Fruit fly (Drosophila melanogaster) whole organism, embryonic: ENCODE results near the gene alien.

Experiments used
- Abd-B ChIP-seq: fragments of 200-800 bp; sonication (Bioruptor generic); optimal IDR thresholded peaks from 2 replicates; lab custom pipeline; 2018; ENCODE audit warnings: missing biosample characterization, mild to moderate bottlenecking, missing genetic modification characterization, moderate library complexity
- Blimp-1 ChIP-seq: fragments of 200-800 bp; sonication (Bioruptor generic); optimal IDR thresholded peaks from 3 replicates; lab custom pipeline; 2018; ENCODE audit warnings: missing biosample characterization, missing genetic modification characterization, mild to moderate bottlenecking, moderate library complexity, missing genetic modification reagents
- Bteb2 ChIP-seq: fragments of 200-800 bp; sonication (Bioruptor generic); optimal IDR thresholded peaks from 2 replicates; lab custom pipeline; 2016; ENCODE audit warnings: missing biosample characterization, missing genetic modification characterization
- CG11085 ChIP-seq: fragments of 200-800 bp; sonication (Bioruptor generic); IDR thresholded peaks from 2 replicates; pipeline ENCODE4 v1.3.6; 2022; ENCODE audit warnings: missing biosample characterization, missing genetic modification characterization
- CG11398 ChIP-seq: fragments of 200-800 bp; sonication (Bioruptor generic); optimal IDR thresholded peaks from 2 replicates; lab custom pipeline; 2016; ENCODE audit warnings: missing biosample characterization, missing genetic modification characterization
- CG11504 ChIP-seq: fragments of 200-800 bp; sonication (Bioruptor generic); optimal IDR thresholded peaks from 3 replicates; lab custom pipeline; 2019; ENCODE audit warnings: missing biosample characterization, mild to moderate bottlenecking, missing genetic modification characterization, moderate library complexity
- CG12769 ChIP-seq: fragments of 200-800 bp; sonication (Bioruptor generic); optimal IDR thresholded peaks from 2 replicates; lab custom pipeline; 2019; ENCODE audit warnings: missing biosample characterization, mild to moderate bottlenecking, missing genetic modification characterization, moderate library complexity
- CG13775 ChIP-seq: fragments of 200-800 bp; sonication (Bioruptor generic); optimal IDR thresholded peaks from 3 replicates; lab custom pipeline; 2017; ENCODE audit warnings: missing biosample characterization, mild to moderate bottlenecking, missing genetic modification characterization
- CG13894 ChIP-seq: fragments of 200-800 bp; sonication (Bioruptor generic); optimal IDR thresholded peaks from 3 replicates; lab custom pipeline; 2018; ENCODE audit warnings: missing biosample characterization, mild to moderate bottlenecking, missing genetic modification characterization, moderate library complexity
- CG14441 ChIP-seq: fragments of 200-800 bp; sonication (Bioruptor generic); IDR thresholded peaks from 2 replicates; pipeline ENCODE4 v1.3.6; 2022; ENCODE audit warnings: missing biosample characterization, missing genetic modification characterization
- CG14965 ChIP-seq: fragments of 200-800 bp; sonication (Bioruptor generic); optimal IDR thresholded peaks from 2 replicates; lab custom pipeline; 2016; ENCODE audit warnings: missing biosample characterization, missing genetic modification characterization, borderline replicate concordance
- CG2129 ChIP-seq: fragments of 200-800 bp; sonication (Bioruptor generic); IDR thresholded peaks from 2 replicates; pipeline ENCODE4 v1.3.6; 2022; ENCODE audit warnings: missing biosample characterization, missing genetic modification characterization; ENCODE audit not compliant: partially characterized antibody
- CG3065 ChIP-seq: fragments of 200-800 bp; sonication (Bioruptor generic); optimal IDR thresholded peaks from 2 replicates; lab custom pipeline; 2016; ENCODE audit warnings: missing biosample characterization, missing genetic modification characterization
- CG31441 ChIP-seq: fragments of 200-800 bp; sonication (Bioruptor generic); IDR thresholded peaks from 2 replicates; pipeline ENCODE4 v1.3.6; 2022; ENCODE audit warnings: missing biosample characterization, missing genetic modification characterization
- CG6254 ChIP-seq: fragments of 200-800 bp; sonication (Bioruptor generic); optimal IDR thresholded peaks from 3 replicates; lab custom pipeline; 2017; ENCODE audit warnings: mild to moderate bottlenecking, missing biosample characterization, missing genetic modification reagents, missing genetic modification characterization
- CG6689 ChIP-seq: fragments of 200-800 bp; sonication (Bioruptor generic); IDR thresholded peaks from 2 replicates; pipeline ENCODE4 v1.3.6; 2022; ENCODE audit warnings: missing biosample characterization, missing genetic modification characterization
- CG6765 ChIP-seq: fragments of 200-800 bp; sonication (Bioruptor generic); optimal IDR thresholded peaks from 3 replicates; lab custom pipeline; 2017; ENCODE audit warnings: missing biosample characterization, mild to moderate bottlenecking, missing genetic modification characterization
- CG8290 ChIP-seq, 3 experiments: fragments of 200-800 bp; sonication (Bioruptor generic); optimal IDR thresholded peaks; 2 replicates each; lab custom pipeline; 2016 to 2019; ENCODE audit warnings: missing biosample characterization in 3 of 3, missing genetic modification characterization in 3 of 3, mild to moderate bottlenecking in 2 of 3, moderate library complexity in 1 of 3
- CG8924 ChIP-seq: fragments of 200-800 bp; optimal IDR thresholded peaks from 3 replicates; lab custom pipeline; 2019; ENCODE audit warnings: missing biosample characterization, mild to moderate bottlenecking, missing genetic modification characterization, moderate library complexity
- CG9727 ChIP-seq: fragments of 200-800 bp; sonication (Bioruptor generic); optimal IDR thresholded peaks from 3 replicates; lab custom pipeline; 2017; ENCODE audit warnings: missing biosample characterization, mild to moderate bottlenecking, missing genetic modification characterization
- D19A ChIP-seq: fragments of 200-800 bp; optimal IDR thresholded peaks from 3 replicates; lab custom pipeline; 2019; ENCODE audit warnings: missing biosample characterization, mild to moderate bottlenecking, missing genetic modification characterization, moderate library complexity
- Dbx ChIP-seq: fragments of 200-800 bp; sonication (Bioruptor generic); IDR thresholded peaks from 3 replicates; pipeline ENCODE4 v1.3.6; 2022; ENCODE audit warnings: missing biosample characterization, missing genetic modification characterization
- ERR ChIP-seq: fragments of 200-800 bp; sonication (Bioruptor generic); optimal IDR thresholded peaks from 2 replicates; lab custom pipeline; 2016; ENCODE audit warnings: missing biosample characterization, missing genetic modification characterization
- Fer3 ChIP-seq: fragments of 200-800 bp; sonication (Bioruptor generic); optimal IDR thresholded peaks from 2 replicates; lab custom pipeline; 2018; ENCODE audit warnings: missing biosample characterization, mild to moderate bottlenecking, missing genetic modification characterization, moderate library complexity
- H15 ChIP-seq: fragments of 200-800 bp; sonication (Bioruptor generic); IDR thresholded peaks from 3 replicates; pipeline ENCODE4 v1.3.6; 2022; ENCODE audit warnings: missing biosample characterization, missing genetic modification characterization
- HmgZ ChIP-seq: fragments of 200-800 bp; sonication (Bioruptor generic); optimal IDR thresholded peaks from 2 replicates; lab custom pipeline; 2018; ENCODE audit warnings: missing biosample characterization, mild to moderate bottlenecking, missing genetic modification characterization
- MTF-1 ChIP-seq: fragments of 200-800 bp; sonication (Bioruptor generic); optimal IDR thresholded peaks from 2 replicates; lab custom pipeline; 2018; ENCODE audit warnings: missing biosample characterization, mild to moderate bottlenecking, missing genetic modification characterization, borderline replicate concordance
- Sin3A ChIP-seq: fragments of >200 bp; optimal IDR thresholded peaks from 2 replicates; lab custom pipeline; 2018
- Sry-δ ChIP-seq: fragments of 200-800 bp; sonication (Bioruptor generic); optimal IDR thresholded peaks from 2 replicates; lab custom pipeline; 2016; ENCODE audit warnings: missing biosample characterization, missing genetic modification characterization
- Tbp ChIP-seq: fragments of >200 bp; optimal IDR thresholded peaks from 2 replicates; lab custom pipeline; 2018; ENCODE audit warnings: missing biosample characterization, missing genetic modification characterization
- al ChIP-seq: fragments of 200-800 bp; sonication (Bioruptor generic); IDR thresholded peaks from 2 replicates; pipeline ENCODE4 v1.3.6; 2022; ENCODE audit warnings: missing biosample characterization, missing genetic modification characterization
- bbx ChIP-seq: fragments of 200-800 bp; sonication (Bioruptor generic); IDR thresholded peaks from 2 replicates; pipeline ENCODE4 v1.3.6; 2022; ENCODE audit warnings: missing biosample characterization, missing genetic modification characterization; ENCODE audit not compliant: partially characterized antibody
- bcd ChIP-seq: fragments of 200-800 bp; sonication (Bioruptor generic); optimal IDR thresholded peaks from 2 replicates; lab custom pipeline; 2017; ENCODE audit warnings: missing biosample characterization, mild to moderate bottlenecking, missing genetic modification characterization
- caup ChIP-seq: fragments of 200-800 bp; sonication (Bioruptor generic); optimal IDR thresholded peaks from 3 replicates; lab custom pipeline; 2017; ENCODE audit warnings: missing biosample characterization, mild to moderate bottlenecking, missing genetic modification characterization, moderate library complexity; ENCODE audit not compliant: severe bottlenecking
- ci ChIP-seq: fragments of 200-800 bp; sonication (Bioruptor generic); IDR thresholded peaks from 3 replicates; pipeline ENCODE4 v1.3.6; 2022; ENCODE audit warnings: missing biosample characterization, missing genetic modification characterization
- gsb ChIP-seq: fragments of 200-800 bp; sonication (Bioruptor generic); IDR thresholded peaks from 2 replicates; pipeline ENCODE4 v1.3.6; 2022; ENCODE audit warnings: missing biosample characterization, missing genetic modification characterization
- gsb-n ChIP-seq: fragments of 200-800 bp; sonication (Bioruptor generic); optimal IDR thresholded peaks from 3 replicates; lab custom pipeline; 2018; ENCODE audit warnings: missing biosample characterization, mild to moderate bottlenecking, missing genetic modification characterization
- lilli ChIP-seq: fragments of 200-800 bp; sonication (Bioruptor generic); optimal IDR thresholded peaks from 3 replicates; lab custom pipeline; 2016; ENCODE audit warnings: missing biosample characterization, missing genetic modification characterization
- lov ChIP-seq, 2 experiments: fragments of 200-800 bp in 1 of 2; fragments of >200 bp in 1 of 2; sonication (Bioruptor generic) in 1 of 2; IDR thresholded peaks in 1 of 2; optimal IDR thresholded peaks in 1 of 2; 2 replicates in 1 of 2; 3 replicates in 1 of 2; pipeline versions ENCODE4 v1.3.6 to Lab custom; 2017 to 2022; ENCODE audit warnings: missing biosample characterization in 1 of 2, missing genetic modification characterization in 1 of 2
- otp ChIP-seq: fragments of 200-800 bp; sonication (Bioruptor generic); IDR thresholded peaks from 3 replicates; pipeline ENCODE4, ENCODE4 v1.3.6; 2022; ENCODE audit warnings: missing biosample characterization, missing genetic modification characterization
- pan ChIP-seq, 4 experiments: fragments of >200 bp in 3 of 4; fragments of 200-800 bp in 1 of 4; sonication (Bioruptor generic) in 1 of 4; optimal IDR thresholded peaks in 3 of 4; IDR thresholded peaks in 1 of 4; 2 replicates each; pipeline versions ENCODE4 v1.3.6 to Lab custom; 2017 to 2022; ENCODE audit warnings: missing biosample characterization in 2 of 4, missing genetic modification characterization in 2 of 4, mixed read lengths in 1 of 4
- peb ChIP-seq: fragments of 200-800 bp; sonication (Bioruptor generic); IDR thresholded peaks from 2 replicates; pipeline ENCODE4 v1.3.6; 2022; ENCODE audit warnings: missing biosample characterization, missing genetic modification characterization
- sd ChIP-seq: fragments of 200-800 bp; sonication (Bioruptor generic); optimal IDR thresholded peaks from 3 replicates; lab custom pipeline; 2018; ENCODE audit warnings: missing biosample characterization, mild to moderate bottlenecking, missing genetic modification characterization, moderate library complexity
- sens-2 ChIP-seq: fragments of 200-800 bp; sonication (Bioruptor generic); IDR thresholded peaks from 2 replicates; pipeline ENCODE4 v1.3.6; 2022; ENCODE audit warnings: missing biosample characterization, missing genetic modification characterization
- sim ChIP-seq: fragments of 200-800 bp; sonication (Bioruptor generic); IDR thresholded peaks from 2 replicates; pipeline ENCODE4 v1.3.6; 2022; ENCODE audit warnings: missing biosample characterization, missing genetic modification characterization
- tll ChIP-seq, 2 experiments: fragments of 200-800 bp in 1 of 2; fragments of >200 bp in 1 of 2; sonication (Bioruptor generic) in 1 of 2; optimal IDR thresholded peaks; 2 replicates each; lab custom pipeline; 2017 to 2019; ENCODE audit warnings: missing biosample characterization in 2 of 2, missing genetic modification characterization in 2 of 2, mild to moderate bottlenecking in 1 of 2, moderate library complexity in 1 of 2
- toy ChIP-seq: fragments of 200-800 bp; sonication (Bioruptor generic); IDR thresholded peaks from 2 replicates; pipeline ENCODE4 v1.3.6; 2022; ENCODE audit warnings: missing biosample characterization, missing genetic modification characterization
- yki ChIP-seq: fragments of >200 bp; optimal IDR thresholded peaks from 3 replicates; lab custom pipeline; 2018
- zfh1 ChIP-seq: fragments of 200-800 bp; sonication (Bioruptor generic); IDR thresholded peaks from 3 replicates; pipeline ENCODE4 v1.3.6; 2022; ENCODE audit warnings: missing biosample characterization, missing genetic modification characterization

The alien gene

dm6 chr2L:8997285-8997684 is at the start of gene alien, which contains the start of gene CG18661 (continued):
- peak; percentile 62 for TF ChIP-seq D19A (tag; lab: Kevin White, UChicago)
- no peak for TF ChIP-seq CG6765
- no peak for TF ChIP-seq MTF-1 (GFP tag; lab: Kevin White, UChicago)
- TF ChIP-seq Abd-B (GFP tag; lab: Kevin White, UChicago): peak; percentile 96
- TF ChIP-seq CG31441 (GFP tag; lab: Robert Waterston, UW): peak; percentile 88
- peak; percentile 60 for TF ChIP-seq gsb-n (tag; lab: Kevin White, UChicago)
- TF ChIP-seq CG11085 (GFP tag; lab: Robert Waterston, UW): peak; percentile 86
- peak; percentile 84 for TF ChIP-seq CG12769
- peak; percentile 88 for TF ChIP-seq zfh1
- TF ChIP-seq Bteb2: peak; percentile 67
- TF ChIP-seq gsb (GFP tag; lab: Robert Waterston, UW): peak; percentile 41; the same call in 1 of the 2 replicates
- TF ChIP-seq CG13894: peak; percentile 72
- TF ChIP-seq lilli (GFP tag; lab: Kevin White, UChicago): peak; percentile 96
- TF ChIP-seq Tbp (GFP tag; lab: Kevin White, UChicago): no peak
- TF ChIP-seq CG6254 (GFP tag; lab: Kevin White, UChicago): no peak
- peak; percentile 98 for TF ChIP-seq Dbx
- TF ChIP-seq CG8924 (tag; lab: Kevin White, UChicago): peak; percentile 42
- TF ChIP-seq Sry-δ: peak; percentile 88
- TF ChIP-seq Fer3: peak; percentile 50
- peak; percentile 91 for TF ChIP-seq CG14441 (GFP tag; lab: Robert Waterston, UW)
- TF ChIP-seq CG9727 (GFP tag; lab: Kevin White, UChicago): peak; percentile 58
- TF ChIP-seq CG11398 (GFP tag; lab: Kevin White, UChicago): peak; percentile 24
- TF ChIP-seq al (GFP tag; lab: Robert Waterston, UW): peak; percentile 88
- peak; percentile 92 for TF ChIP-seq sens-2 (GFP tag; lab: Robert Waterston, UW)
- peak; percentile 3 for TF ChIP-seq yki (lab: Kevin White, UChicago)
- TF ChIP-seq caup (GFP tag; lab: Kevin White, UChicago): peak; percentile 82
- TF ChIP-seq CG2129 (GFP tag; lab: Robert Waterston, UW): peak; percentile 45; the same call in 1 of the 2 replicates
- TF ChIP-seq CG14965 (GFP tag; lab: Kevin White, UChicago): peak; percentile 9
- TF ChIP-seq CG6689 (GFP tag; lab: Robert Waterston, UW): peak; percentile 76
- TF ChIP-seq HmgZ (tag; lab: Kevin White, UChicago): peak; percentile 78
- TF ChIP-seq ERR (GFP tag; lab: Kevin White, UChicago): peak; percentile 62
- TF ChIP-seq sd (tag; lab: Kevin White, UChicago): peak; percentile 70
- TF ChIP-seq lov (optimal IDR thresholded peaks at IDR 0.05; lab: Kevin White, UChicago): no peak
- TF ChIP-seq lov (GFP tag; IDR thresholded peaks at IDR 0.05; lab: Robert Waterston, UW): peak; percentile 85
- peak in 1 of 2 experiments; percentile 17 for TF ChIP-seq tll (GFP tag; optimal IDR thresholded peaks at IDR 0.05; lab: Kevin White, UChicago)
- TF ChIP-seq bcd (GFP tag; lab: Kevin White, UChicago): peak; percentile 75
- peak; percentile 93 for TF ChIP-seq ci
- TF ChIP-seq CG13775 (GFP tag; lab: Kevin White, UChicago): peak; percentile 71
- TF ChIP-seq Blimp-1 (GFP tag; lab: Kevin White, UChicago): peak; percentile 48
- peak; percentile 23; the same call in 1 of the 2 replicates for TF ChIP-seq bbx (GFP tag; lab: Robert Waterston, UW)
- TF ChIP-seq pan (optimal IDR thresholded peaks at IDR 0.05; lab: Kevin White, UChicago): no peak
- TF ChIP-seq pan (GFP tag; optimal IDR thresholded peaks at IDR 0.05 in 1 of 2, IDR thresholded peaks at IDR 0.05 in 1 of 2): peak in 1 of 2 experiments; percentile 83
- peak; percentile 85; the same call in 2 of the 3 replicates for TF ChIP-seq H15
- no peak for TF ChIP-seq sim (GFP tag; lab: Robert Waterston, UW)
- peak; percentile 89 for TF ChIP-seq CG8290 (GFP tag; optimal IDR thresholded peaks at IDR 0.05; lab: Kevin White, UChicago)
- TF ChIP-seq CG8290 (tag; optimal IDR thresholded peaks at IDR 0.05; lab: Kevin White, UChicago): peak in 1 of 2 experiments; percentile 90
- peak; percentile 51; the same call in 1 of the 2 replicates for TF ChIP-seq toy (GFP tag; lab: Robert Waterston, UW)
- TF ChIP-seq peb (GFP tag; lab: Robert Waterston, UW): peak; percentile 85
- TF ChIP-seq otp: peak; percentile 90
- TF ChIP-seq CG3065 (GFP tag; lab: Kevin White, UChicago): no peak
- peak; percentile 52 for TF ChIP-seq Sin3A (lab: Kevin White, UChicago)
- TF ChIP-seq CG11504 (tag; lab: Kevin White, UChicago): peak; percentile 90
